Worm (Caenorhabditis elegans) whole organism, L1 larva: ENCODE measurements around the gene C53D6.10.

Source experiments
- C16A3.4 ChIP-seq: fragments of 150-350 bp; optimal IDR thresholded peaks from 2 replicates; lab custom pipeline; 2014; ENCODE audit warnings: missing biosample characterization, missing genetic modification characterization
- F16B12.6 ChIP-seq: fragments of 150-350 bp; optimal IDR thresholded peaks from 2 replicates; lab custom pipeline; 2014; ENCODE audit warnings: missing biosample characterization, missing genetic modification characterization
- Y116A8C.19 ChIP-seq: sonication (generic microtip); optimal IDR thresholded peaks from 2 replicates; lab custom pipeline; 2016; ENCODE audit warnings: missing compliant biosample characterization, missing genetic modification characterization, borderline replicate concordance
- aly-2 ChIP-seq: fragments of 150-350 bp; optimal IDR thresholded peaks from 2 replicates; lab custom pipeline; 2014; ENCODE audit warnings: missing biosample characterization, missing genetic modification characterization
- ceh-63 ChIP-seq: fragments of 200-800 bp; sonication (Bioruptor generic); optimal IDR thresholded peaks from 2 replicates; lab custom pipeline; 2018; ENCODE audit warnings: mild to moderate bottlenecking, missing genetic modification characterization, missing compliant biosample characterization
- ceh-82 ChIP-seq, 3 experiments: fragments of 150-350 bp in 1 of 3; sonication (generic microtip) in 2 of 3; optimal IDR thresholded peaks; 2 replicates each; lab custom pipeline; 2014 to 2017; ENCODE audit warnings: missing biosample characterization in 3 of 3, missing genetic modification characterization in 3 of 3
- ceh-90 ChIP-seq: sonication (generic microtip); optimal IDR thresholded peaks from 2 replicates; lab custom pipeline; 2016; ENCODE audit warnings: missing genetic modification characterization, missing compliant biosample characterization
- ces-1 ChIP-seq: fragments of 150-350 bp; optimal IDR thresholded peaks from 2 replicates; lab custom pipeline; 2014; ENCODE audit warnings: missing biosample characterization, missing genetic modification reagents, missing genetic modification characterization
- dpl-1 ChIP-seq, 3 experiments: fragments of 150-350 bp in 2 of 3; sonication (generic microtip) in 1 of 3; optimal IDR thresholded peaks; 2 replicates each; lab custom pipeline; 2014 to 2017; ENCODE audit warnings: missing biosample characterization in 3 of 3, missing genetic modification characterization in 3 of 3, missing genetic modification reagents in 3 of 3
- efl-1 ChIP-seq, 4 experiments: fragments of 150-350 bp; optimal IDR thresholded peaks in 3 of 4; peaks in 1 of 4; 1 replicate in 1 of 4; 2 replicates in 3 of 4; lab custom pipeline; 2014; ENCODE audit warnings: missing biosample characterization in 2 of 4, missing genetic modification characterization in 2 of 4, missing genetic modification reagents in 2 of 4
- egl-13 ChIP-seq: sonication (generic microtip); optimal IDR thresholded peaks from 2 replicates; lab custom pipeline; 2016; ENCODE audit warnings: missing genotype, missing genetic modification reagents, missing genetic modification characterization, missing compliant biosample characterization
- egl-27 ChIP-seq, 2 experiments: fragments of 150-350 bp in 1 of 2; sonication (generic microtip); optimal IDR thresholded peaks; 3 replicates each; lab custom pipeline; 2017 to 2018; ENCODE audit warnings: missing biosample characterization in 2 of 2, missing genetic modification characterization in 2 of 2, missing genetic modification reagents in 2 of 2
- ets-5 ChIP-seq: fragments of 200-800 bp; sonication (Bioruptor generic); IDR thresholded peaks from 2 replicates; pipeline ENCODE4 v1.3.6; 2022; ENCODE audit warnings: missing genetic modification characterization, missing compliant biosample characterization
- fkh-8 ChIP-seq: sonication (generic microtip); optimal IDR thresholded peaks from 2 replicates; lab custom pipeline; 2016; ENCODE audit warnings: mild to moderate bottlenecking, missing genetic modification characterization, missing compliant biosample characterization
- grh-1 ChIP-seq: fragments of 200-800 bp; sonication (Bioruptor generic); IDR thresholded peaks from 2 replicates; pipeline ENCODE4 v1.3.6; 2022; ENCODE audit warnings: missing genetic modification reagents, missing genetic modification characterization, missing compliant biosample characterization
- hlh-4 ChIP-seq: sonication (generic microtip); optimal IDR thresholded peaks from 2 replicates; lab custom pipeline; 2016; ENCODE audit warnings: mild to moderate bottlenecking, missing genetic modification characterization, missing compliant biosample characterization
- lin-14 ChIP-seq: fragments of 200-800 bp; sonication (Bioruptor generic); optimal IDR thresholded peaks from 2 replicates; lab custom pipeline; 2018; ENCODE audit warnings: mild to moderate bottlenecking, missing genetic modification characterization, moderate library complexity, missing compliant biosample characterization
- mab-9 ChIP-seq: fragments of 200-800 bp; sonication (Bioruptor generic); IDR thresholded peaks from 2 replicates; pipeline ENCODE4 v1.3.6; 2022; ENCODE audit warnings: missing genetic modification reagents, missing genetic modification characterization, missing compliant biosample characterization
- nhr-11 ChIP-seq: fragments of 150-350 bp; optimal IDR thresholded peaks from 2 replicates; lab custom pipeline; 2014; ENCODE audit warnings: missing biosample characterization, missing genetic modification characterization
- nhr-20 ChIP-seq: sonication (generic microtip); optimal IDR thresholded peaks from 2 replicates; lab custom pipeline; 2016; ENCODE audit warnings: mild to moderate bottlenecking, missing genetic modification characterization, missing compliant biosample characterization
- nhr-28 ChIP-seq: fragments of 150-350 bp; optimal IDR thresholded peaks from 2 replicates; lab custom pipeline; 2014; ENCODE audit warnings: missing biosample characterization, missing genetic modification characterization
- nhr-47 ChIP-seq: sonication (generic microtip); optimal IDR thresholded peaks from 2 replicates; lab custom pipeline; 2016; ENCODE audit warnings: mild to moderate bottlenecking, missing genetic modification characterization, moderate library complexity, missing compliant biosample characterization
- nhr-71 ChIP-seq: sonication (generic microtip); optimal IDR thresholded peaks from 2 replicates; lab custom pipeline; 2016; ENCODE audit warnings: mild to moderate bottlenecking, missing genetic modification characterization, moderate library complexity, missing compliant biosample characterization
- nhr-76 ChIP-seq: sonication (generic microtip); optimal IDR thresholded peaks from 2 replicates; lab custom pipeline; 2017; ENCODE audit warnings: missing biosample characterization, missing genetic modification characterization
- nhr-77 ChIP-seq: fragments of 150-350 bp; optimal IDR thresholded peaks from 2 replicates; lab custom pipeline; 2014; ENCODE audit warnings: missing biosample characterization, missing genetic modification characterization
- nhr-85 ChIP-seq: sonication (generic microtip); peaks from one replicate; lab custom pipeline; 2016; ENCODE audit warnings: missing genetic modification characterization, inconsistent platforms, missing compliant biosample characterization
- nhr-90 ChIP-seq: sonication (generic microtip); optimal IDR thresholded peaks from 2 replicates; lab custom pipeline; 2016; ENCODE audit warnings: mild to moderate bottlenecking, missing genetic modification characterization, missing compliant biosample characterization; ENCODE audit not compliant: poor library complexity
- pax-3 ChIP-seq: fragments of 200-800 bp; sonication (Bioruptor generic); optimal IDR thresholded peaks from 2 replicates; lab custom pipeline; 2018; ENCODE audit warnings: mild to moderate bottlenecking, missing genetic modification characterization, moderate library complexity, missing compliant biosample characterization
- pqm-1 ChIP-seq: sonication (generic microtip); optimal IDR thresholded peaks from 3 replicates; lab custom pipeline; 2017; ENCODE audit warnings: missing biosample characterization, missing genetic modification characterization
- skn-1 ChIP-seq: fragments of 150-350 bp; optimal IDR thresholded peaks from 2 replicates; lab custom pipeline; 2014; ENCODE audit warnings: missing biosample characterization, missing genetic modification characterization
- snu-23 ChIP-seq: sonication (generic microtip); optimal IDR thresholded peaks from 2 replicates; lab custom pipeline; 2016; ENCODE audit warnings: missing genetic modification characterization, missing compliant biosample characterization
- sptf-1 ChIP-seq: fragments of 150-350 bp; optimal IDR thresholded peaks from 2 replicates; lab custom pipeline; 2014; ENCODE audit warnings: missing biosample characterization, missing genetic modification characterization
- swsn-7 ChIP-seq: sonication (generic microtip); optimal IDR thresholded peaks from 2 replicates; lab custom pipeline; 2016; ENCODE audit warnings: missing genetic modification characterization, missing compliant biosample characterization
- unc-62 ChIP-seq: fragments of 150-350 bp; optimal IDR thresholded peaks from 2 replicates; lab custom pipeline; 2014; ENCODE audit warnings: missing biosample characterization, missing genetic modification reagents, missing genetic modification characterization
- vab-15 ChIP-seq: sonication (generic microtip); optimal IDR thresholded peaks from 2 replicates; lab custom pipeline; 2017; ENCODE audit warnings: missing genotype, mild to moderate bottlenecking, missing genetic modification characterization, missing compliant biosample characterization
- xbp-1 ChIP-seq: sonication (generic microtip); optimal IDR thresholded peaks from 2 replicates; lab custom pipeline; 2016; ENCODE audit warnings: missing genetic modification characterization, missing compliant biosample characterization
- zag-1 ChIP-seq: fragments of 150-350 bp; optimal IDR thresholded peaks from 2 replicates; lab custom pipeline; 2014; ENCODE audit warnings: missing biosample characterization, missing genetic modification characterization

C53D6.10 gene

DNA sequence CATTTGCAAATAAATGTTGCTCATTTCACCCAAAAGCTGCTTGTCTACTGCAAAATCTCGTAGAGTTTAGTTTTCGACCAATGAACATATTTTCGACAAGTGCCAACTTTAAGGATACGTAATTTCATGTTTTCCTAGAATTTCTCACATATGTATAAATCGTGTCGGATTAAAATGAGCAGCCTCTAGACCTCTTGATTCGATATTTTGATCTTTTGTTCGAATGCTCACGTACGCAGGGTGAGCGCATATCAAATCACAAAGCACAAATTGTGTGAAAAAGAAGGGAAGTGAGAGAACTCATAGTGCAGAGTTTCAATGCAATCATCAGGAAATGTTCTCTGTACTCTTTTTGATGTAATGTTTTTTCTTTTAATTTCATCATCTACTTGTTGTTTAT, 29.3 kb upstream of the C53D6.10 start (continued):
- no peak for TF ChIP-seq egl-27 (tag; optimal IDR thresholded peaks at IDR 0.05; lab: Kevin White, UChicago)
- TF ChIP-seq ceh-90 (tag; lab: Kevin White, UChicago), result no peak
- no peak for TF ChIP-seq dpl-1 (GFP tag; optimal IDR thresholded peaks at IDR 0.05; lab: Kevin White, UChicago)
- TF ChIP-seq skn-1 (tag; lab: Kevin White, UChicago), result no peak
- TF ChIP-seq nhr-90 (tag; lab: Kevin White, UChicago), result no peak
- TF ChIP-seq egl-13 (tag; lab: Kevin White, UChicago), result peak; percentile 53
- TF ChIP-seq ces-1, result no peak
- TF ChIP-seq pqm-1 (tag; lab: Kevin White, UChicago), result no peak
- no peak for TF ChIP-seq aly-2 (tag; lab: Kevin White, UChicago)
- peak; percentile 17 for TF ChIP-seq swsn-7 (tag; lab: Kevin White, UChicago)
- no peak for TF ChIP-seq snu-23 (GFP tag; lab: Kevin White, UChicago)
- no peak for TF ChIP-seq nhr-76 (tag; lab: Kevin White, UChicago)
- TF ChIP-seq mab-9 (GFP tag; lab: Robert Waterston, UW), result no peak
- TF ChIP-seq lin-14, result peak; percentile 50
- no peak for TF ChIP-seq nhr-11 (tag; lab: Kevin White, UChicago)
- no peak for TF ChIP-seq nhr-28 (tag; lab: Kevin White, UChicago)
- TF ChIP-seq vab-15, result no peak
- TF ChIP-seq C16A3.4, result no peak
- TF ChIP-seq xbp-1 (tag; lab: Kevin White, UChicago), result no peak
- no peak for TF ChIP-seq ets-5 (GFP tag; lab: Robert Waterston, UW)
- no peak for TF ChIP-seq ceh-63 (GFP tag; lab: Kevin White, UChicago)
- TF ChIP-seq zag-1, result no peak

ce11 chrIV:9053403-9053802, 19.2 kb upstream of the C53D6.10 start:
- peak; percentile 83 for TF ChIP-seq hlh-4
- TF ChIP-seq sptf-1, result no peak
- TF ChIP-seq Y116A8C.19, result no peak
- TF ChIP-seq lin-14, result peak; percentile 30
- peak; percentile 63 for TF ChIP-seq nhr-47 (tag; lab: Kevin White, UChicago)
- peak; percentile 77 for TF ChIP-seq nhr-71
- peak; percentile 33 for TF ChIP-seq pax-3 (tag; lab: Kevin White, UChicago)
- TF ChIP-seq fkh-8 (tag; lab: Kevin White, UChicago), result peak; percentile 84
- TF ChIP-seq nhr-20 (tag; lab: Kevin White, UChicago), result peak; percentile 13

ce11 chrIV:9051510-9052175, 17.4 kb upstream of the C53D6.10 start:
- TF ChIP-seq efl-1 (optimal IDR thresholded peaks at IDR 0.05; lab: Kevin White, UChicago), result no peak
- peak in 1 of 2 experiments; percentile 13 for TF ChIP-seq efl-1 (GFP tag; optimal IDR thresholded peaks at IDR 0.05 in 1 of 2; lab: Kevin White, UChicago)
- TF ChIP-seq F16B12.6, result no peak
- TF ChIP-seq, all 84 proteins: peak for 1

ce11 chrIV:9051036-9051435, 16.8 kb upstream of the C53D6.10 start:
- TF ChIP-seq grh-1 (GFP tag; lab: Robert Waterston, UW), result no peak
- no peak for TF ChIP-seq ceh-82 (tag; optimal IDR thresholded peaks at IDR 0.05; lab: Kevin White, UChicago)
- peak; percentile 53 for TF ChIP-seq nhr-85
- TF ChIP-seq unc-62, result no peak
- TF ChIP-seq nhr-77, result no peak
- peak; percentile 73 for TF ChIP-seq skn-1 (tag; lab: Kevin White, UChicago)
